Worm (Caenorhabditis elegans): ENCODE measurements around the gene unc-6.
"Not testable (repeated sequence)": the region's sequence is repeated elsewhere in the genome, so short reads cannot be mapped to it uniquely, and the experiment has no call there.

The unc-6 gene

ce11 chrX:6868669-6869068 is 20.8 kb upstream of the unc-6 start, which contains the start of gene C53B7.6:
TSS of gene C53B7.6 (minus strand) at chrX:6868769.
- TF ChIP-seq lin-13 (tag; optimal IDR thresholded peaks at IDR 0.05); ces-1 (GFP tag; optimal IDR thresholded peaks at IDR 0.05); tbx-8 (GFP tag; optimal IDR thresholded peaks at IDR 0.05): not testable (repeated sequence)

ce11 chrX:6874723-6875122 is 14.8 kb upstream of the unc-6 start, which contains the start of gene F41C6.4:
TSS of gene F41C6.4 (minus strand) at chrX:6874823.
- no peak for TF ChIP-seq elt-3 (tag; optimal IDR thresholded peaks at IDR 0.05)
- TF ChIP-seq nhr-237 (tag; optimal IDR thresholded peaks at IDR 0.05), result no peak
- no peak for TF ChIP-seq blmp-1 (tag; optimal IDR thresholded peaks at IDR 0.05)
- no peak for TF ChIP-seq ceh-43 (GFP tag; optimal IDR thresholded peaks at IDR 0.05)
- no peak for TF ChIP-seq ztf-11 (tag; optimal IDR thresholded peaks at IDR 0.05)
- TF ChIP-seq M03D4.4 (tag; optimal IDR thresholded peaks at IDR 0.05), result no peak
- TF ChIP-seq unc-120 (tag; optimal IDR thresholded peaks at IDR 0.05; ENCODE audit: poor library complexity, severe bottlenecking), result no peak
- TF ChIP-seq flh-1 (GFP tag; optimal IDR thresholded peaks at IDR 0.05), result no peak
- no peak for TF ChIP-seq nhr-76 (tag; optimal IDR thresholded peaks at IDR 0.05)
- TF ChIP-seq lin-32 (GFP tag; optimal IDR thresholded peaks at IDR 0.05), result no peak
- TF ChIP-seq nhr-28 (tag; optimal IDR thresholded peaks at IDR 0.05), result no peak

ce11 chrX:6875273-6875672 is 14.2 kb upstream of the unc-6 start:
- TF ChIP-seq unc-39 (tag; optimal IDR thresholded peaks at IDR 0.05) (no peak), elt-1 (tag; optimal IDR thresholded peaks at IDR 0.05; ENCODE audit: borderline replicate concordance, insufficient read depth) (no peak), bed-3 (GFP tag; optimal IDR thresholded peaks at IDR 0.05) (no peak), tbx-8 (GFP tag; optimal IDR thresholded peaks at IDR 0.05) (no peak), mep-1 (tag; optimal IDR thresholded peaks at IDR 0.05) (no peak)

- TF ChIP-seq pha-4 (tag; optimal IDR thresholded peaks at IDR 0.05) (no peak), tbx-8 (GFP tag; optimal IDR thresholded peaks at IDR 0.05) (no peak), mls-2 (tag; optimal IDR thresholded peaks at IDR 0.05) (no peak), elt-3 (tag; optimal IDR thresholded peaks at IDR 0.05) (no peak), mep-1 (tag; optimal IDR thresholded peaks at IDR 0.05) (no peak), ceh-39 (tag; optimal IDR thresholded peaks at IDR 0.05) (no peak), unc-120 (tag; optimal IDR thresholded peaks at IDR 0.05; ENCODE audit: poor library complexity, severe bottlenecking) (no peak), lin-13 (tag; optimal IDR thresholded peaks at IDR 0.05) (no peak), blmp-1 (tag; optimal IDR thresholded peaks at IDR 0.05) (no peak), flh-1 (GFP tag; optimal IDR thresholded peaks at IDR 0.05) (no peak), zip-8 (tag; optimal IDR thresholded peaks at IDR 0.05) (no peak), ham-2 (GFP tag; optimal IDR thresholded peaks at IDR 0.05) (no peak)
These were observed 12.0 kb upstream of the unc-6 start, which contains the start of gene col-173 for ce11 chrX:6877436-6877835. TSS of gene col-173 (minus strand) at chrX:6877536.

- not testable (repeated sequence) for TF ChIP-seq M03D4.4, elt-3, pha-4 (tag; optimal IDR thresholded peaks at IDR 0.05)
These were observed 7.7 kb upstream of the unc-6 start, which contains the start of gene F41C6.6 for ce11 chrX:6881795-6882194. TSS of gene F41C6.6 (minus strand) at chrX:6881895.

- TF ChIP-seq snpc-4 (tag; optimal IDR thresholded peaks at IDR 0.05), result no peak
- TF ChIP-seq flh-1 (GFP tag; optimal IDR thresholded peaks at IDR 0.05), result no peak
- TF ChIP-seq tbx-8 (GFP tag; optimal IDR thresholded peaks at IDR 0.05), result no peak
- no peak for TF ChIP-seq unc-120 (tag; optimal IDR thresholded peaks at IDR 0.05; ENCODE audit: poor library complexity, severe bottlenecking)
- no peak for TF ChIP-seq ces-1 (GFP tag; optimal IDR thresholded peaks at IDR 0.05)
- TF ChIP-seq ztf-11 (tag; optimal IDR thresholded peaks at IDR 0.05), result no peak
- TF ChIP-seq ceh-39 (tag; optimal IDR thresholded peaks at IDR 0.05), result no peak
- TF ChIP-seq ham-2 (GFP tag; optimal IDR thresholded peaks at IDR 0.05), result no peak
- no peak for TF ChIP-seq hlh-1 (tag; optimal IDR thresholded peaks at IDR 0.05)
- TF ChIP-seq nhr-28 (tag; optimal IDR thresholded peaks at IDR 0.05), result no peak
These were observed 5.0 kb upstream of the unc-6 start for ce11 chrX:6884439-6884838.

- TF ChIP-seq ztf-11 (tag; optimal IDR thresholded peaks at IDR 0.05) (no peak), mep-1 (tag; optimal IDR thresholded peaks at IDR 0.05) (no peak), unc-120 (tag; optimal IDR thresholded peaks at IDR 0.05; ENCODE audit: poor library complexity, severe bottlenecking) (no peak), nhr-76 (tag; optimal IDR thresholded peaks at IDR 0.05) (no peak), mls-2 (tag; optimal IDR thresholded peaks at IDR 0.05) (no peak)
These were observed 4.1 kb upstream of the unc-6 start, which contains the start of gene F41C6.7 for ce11 chrX:6885227-6885853. TSS of gene F41C6.7 (minus strand) at chrX:6885277.
